Comparison of ENCODE assay signal across 1 worm cellular context in genomic region chrIII:668303-668893, ce11.
TF ChIP-seq lines count a peak whose summit lies in the region.

W02B3.3 (minus strand) TSS chrIII:668433.

TF ChIP-seq in whole organism, L1 larva, 84 proteins besides CTCF, POLR2A, EP300 and RAD21 (continued from another document):
- TF ChIP-seq nhr-19 (GFP tag; conservative IDR thresholded peaks at IDR 0.05; lab: Robert Waterston, UW), result 0 out of 2 replicates have a peak, but pooled peaks have one; percentile 9
- no peak for TF ChIP-seq nhr-77 (tag; optimal IDR thresholded peaks at IDR 0.05; lab: Kevin White, UChicago)
- TF ChIP-seq F16B12.6 (tag; optimal IDR thresholded peaks at IDR 0.05; lab: Kevin White, UChicago), result no peak
- TF ChIP-seq nhr-20 (tag; optimal IDR thresholded peaks at IDR 0.05; lab: Kevin White, UChicago), result peak; percentile 38
- peak; percentile 94 for TF ChIP-seq fkh-10 (GFP tag; optimal IDR thresholded peaks at IDR 0.05; lab: Kevin White, UChicago)
- TF ChIP-seq unc-130 (tag; optimal IDR thresholded peaks at IDR 0.05; lab: Kevin White, UChicago), result peak; percentile 42
- TF ChIP-seq ceh-82 (tag; optimal IDR thresholded peaks at IDR 0.05; lab: Kevin White, UChicago), result peak; percentile 57 to 91 (median 76)
- peak; percentile 55 for TF ChIP-seq snpc-4 (tag; optimal IDR thresholded peaks at IDR 0.05; lab: Kevin White, UChicago)
- TF ChIP-seq hlh-4 (tag; optimal IDR thresholded peaks at IDR 0.05; lab: Kevin White, UChicago), result no peak
- peak in 1 of 2 experiments; percentile 27 for TF ChIP-seq lin-35 (GFP tag; optimal IDR thresholded peaks at IDR 0.05; lab: Kevin White, UChicago)
- TF ChIP-seq nhr-47 (tag; optimal IDR thresholded peaks at IDR 0.05; lab: Kevin White, UChicago), result peak; percentile 79
- peak; percentile 80 for TF ChIP-seq egl-13 (tag; optimal IDR thresholded peaks at IDR 0.05; lab: Kevin White, UChicago)
- TF ChIP-seq lsy-2 (tag; optimal IDR thresholded peaks at IDR 0.05; lab: Kevin White, UChicago), result peak; percentile 42 to 70
- peak; percentile 8 for TF ChIP-seq lin-15B (tag; optimal IDR thresholded peaks at IDR 0.05; lab: Kevin White, UChicago)
- peak; percentile 55 for TF ChIP-seq xbp-1 (tag; optimal IDR thresholded peaks at IDR 0.05; lab: Kevin White, UChicago)
- TF ChIP-seq jun-1 (tag; optimal IDR thresholded peaks at IDR 0.05; lab: Kevin White, UChicago), result peak; percentile 16
- peak; percentile 42 to 47 for TF ChIP-seq efl-1 (optimal IDR thresholded peaks at IDR 0.05; lab: Kevin White, UChicago)
- TF ChIP-seq efl-1 (GFP tag; optimal IDR thresholded peaks at IDR 0.05 in 1 of 2; lab: Kevin White, UChicago), result no peak
- peak; percentile 70 for TF ChIP-seq pag-3 (tag; optimal IDR thresholded peaks at IDR 0.05; lab: Kevin White, UChicago; ENCODE audit: borderline replicate concordance, insufficient read depth)
- no peak for TF ChIP-seq ets-5 (GFP tag; IDR thresholded peaks at IDR 0.05; lab: Robert Waterston, UW)
- TF ChIP-seq unc-98 (GFP tag; IDR thresholded peaks at IDR 0.05; lab: Robert Waterston, UW), result no peak
- peak; percentile 79 for TF ChIP-seq nhr-71 (tag; optimal IDR thresholded peaks at IDR 0.05; lab: Kevin White, UChicago)
- peak; percentile 53 for TF ChIP-seq rnt-1 (tag; optimal IDR thresholded peaks at IDR 0.05; lab: Kevin White, UChicago)
- TF ChIP-seq irx-1 (tag; optimal IDR thresholded peaks at IDR 0.05; lab: Kevin White, UChicago), result peak; percentile 47
- TF ChIP-seq fos-1 (tag; optimal IDR thresholded peaks at IDR 0.05; lab: Kevin White, UChicago), result peak; percentile 55
- peak; percentile 30 for TF ChIP-seq skn-1 (tag; optimal IDR thresholded peaks at IDR 0.05; lab: Kevin White, UChicago)
- TF ChIP-seq mep-1 (tag; optimal IDR thresholded peaks at IDR 0.05; lab: Kevin White, UChicago), result peak; percentile 64
- TF ChIP-seq snu-23 (GFP tag; optimal IDR thresholded peaks at IDR 0.05; lab: Kevin White, UChicago), result peak; percentile 79
- no peak for TF ChIP-seq ceh-88 (GFP tag; IDR thresholded peaks at IDR 0.05; lab: Robert Waterston, UW)
- TF ChIP-seq lin-13 (GFP tag; optimal IDR thresholded peaks at IDR 0.05; lab: Kevin White, UChicago), result peak; percentile 8
- peak; percentile 40 for TF ChIP-seq lir-3 (tag; optimal IDR thresholded peaks at IDR 0.05; lab: Kevin White, UChicago; ENCODE audit: poor library complexity)
- peak in 1 of 2 experiments; percentile 34 for TF ChIP-seq mdl-1 (tag; optimal IDR thresholded peaks at IDR 0.05; lab: Kevin White, UChicago)
- peak; percentile 92 for TF ChIP-seq fkh-8 (tag; optimal IDR thresholded peaks at IDR 0.05; lab: Kevin White, UChicago)
- TF ChIP-seq ceh-90 (tag; optimal IDR thresholded peaks at IDR 0.05; lab: Kevin White, UChicago), result no peak
